Worm (Caenorhabditis elegans) whole organism, young adult: ENCODE results near the gene F21H7.2.

Source experiments
- C06A6.2 ChIP-seq: fragments of 200-800 bp; sonication (Bioruptor generic); conservative IDR thresholded peaks from 2 replicates; pipeline ENCODE4 v1.3.6; 2022; ENCODE audit warnings: missing genetic modification characterization, missing compliant biosample characterization
- F22D6.2 ChIP-seq: sonication (generic microtip); optimal IDR thresholded peaks from 2 replicates; lab custom pipeline; 2016; ENCODE audit warnings: mild to moderate bottlenecking, missing genetic modification characterization, missing compliant biosample characterization
- F23B12.7 ChIP-seq: sonication (generic microtip); optimal IDR thresholded peaks from 2 replicates; lab custom pipeline; 2017; ENCODE audit warnings: missing genetic modification characterization, mild to moderate bottlenecking, missing compliant biosample characterization, antibody characterized with exemption, moderate library complexity; ENCODE audit not compliant: insufficient read depth
- F33H1.4 ChIP-seq: fragments of 200-800 bp; sonication (Bioruptor generic); IDR thresholded peaks from 2 replicates; pipeline ENCODE4 v1.3.6; 2022; ENCODE audit warnings: missing genetic modification reagents, missing genetic modification characterization, missing compliant biosample characterization
- F49E8.2 ChIP-seq: sonication (generic microtip); optimal IDR thresholded peaks from 3 replicates; lab custom pipeline; 2017; ENCODE audit warnings: missing genetic modification characterization, mild to moderate bottlenecking, missing compliant biosample characterization, antibody characterized with exemption, moderate library complexity; ENCODE audit not compliant: insufficient read depth
- F55B11.4 ChIP-seq: sonication (generic microtip); optimal IDR thresholded peaks from 2 replicates; lab custom pipeline; 2016; ENCODE audit warnings: missing compliant biosample characterization, missing genetic modification characterization, borderline replicate concordance; ENCODE audit not compliant: insufficient read depth
- F57A8.1 ChIP-seq: fragments of 200-800 bp; sonication (Bioruptor generic); optimal IDR thresholded peaks from 2 replicates; lab custom pipeline; 2018; ENCODE audit warnings: mild to moderate bottlenecking, missing genetic modification characterization, moderate library complexity, missing compliant biosample characterization
- K12H6.12 ChIP-seq: fragments of 200-800 bp; sonication (Bioruptor generic); optimal IDR thresholded peaks from 2 replicates; lab custom pipeline; 2018; ENCODE audit warnings: mild to moderate bottlenecking, missing genetic modification characterization, missing compliant biosample characterization
- T07F8.4 ChIP-seq: sonication (generic microtip); optimal IDR thresholded peaks from 2 replicates; lab custom pipeline; 2016; ENCODE audit warnings: mild to moderate bottlenecking, missing genetic modification characterization, moderate library complexity, missing compliant biosample characterization
- Y56A3A.18 ChIP-seq: fragments of 200-800 bp; sonication (Bioruptor generic); IDR thresholded peaks from 2 replicates; pipeline ENCODE4 v1.3.6; 2022; ENCODE audit warnings: missing genetic modification reagents, missing genetic modification characterization, missing compliant biosample characterization
- Y79H2A.3 ChIP-seq: fragments of 200-800 bp; sonication (Bioruptor generic); conservative IDR thresholded peaks from 2 replicates; pipeline ENCODE4 v1.3.6; 2022; ENCODE audit warnings: missing genetic modification reagents, missing genetic modification characterization, missing compliant biosample characterization
- Y95B8A.8 ChIP-seq: fragments of 200-800 bp; sonication (Bioruptor generic); IDR thresholded peaks from 2 replicates; pipeline ENCODE4 v1.3.6; 2022; ENCODE audit warnings: missing genetic modification reagents, missing genetic modification characterization, missing compliant biosample characterization
- attf-6 ChIP-seq: fragments of 200-800 bp; sonication (Bioruptor generic); IDR thresholded peaks from 2 replicates; pipeline ENCODE4 v1.3.6; 2022; ENCODE audit warnings: missing genetic modification reagents, missing genetic modification characterization, missing compliant biosample characterization
- ccch-3 ChIP-seq: fragments of 200-800 bp; sonication (Bioruptor generic); optimal IDR thresholded peaks from 2 replicates; lab custom pipeline; 2018; ENCODE audit warnings: mild to moderate bottlenecking, missing genetic modification characterization, missing compliant biosample characterization
- ceh-40 ChIP-seq: fragments of 200-800 bp; sonication (Bioruptor generic); IDR thresholded peaks from 2 replicates; pipeline ENCODE4 v1.3.6; 2022; ENCODE audit warnings: missing genetic modification characterization, missing compliant biosample characterization
- ceh-58 ChIP-seq: fragments of 200-800 bp; sonication (Bioruptor generic); IDR thresholded peaks from 2 replicates; pipeline ENCODE4 v1.3.6; 2022; ENCODE audit warnings: missing genetic modification characterization, missing compliant biosample characterization
- ceh-79 ChIP-seq: sonication (generic microtip); optimal IDR thresholded peaks from 2 replicates; lab custom pipeline; 2017; ENCODE audit warnings: mild to moderate bottlenecking, missing genetic modification characterization, missing compliant biosample characterization
- ceh-91 ChIP-seq: fragments of 200-800 bp; sonication (Bioruptor generic); IDR thresholded peaks from 2 replicates; pipeline ENCODE4 v1.3.6; 2022; ENCODE audit warnings: missing genetic modification reagents, missing genetic modification characterization, missing compliant biosample characterization
- chd-7 ChIP-seq: sonication (generic microtip); optimal IDR thresholded peaks from 2 replicates; lab custom pipeline; 2016; ENCODE audit warnings: mild to moderate bottlenecking, missing genetic modification characterization, moderate library complexity, missing compliant biosample characterization
- dox-1 ChIP-seq: fragments of 200-800 bp; sonication (Bioruptor generic); IDR thresholded peaks from 2 replicates; pipeline ENCODE4 v1.3.6; 2022; ENCODE audit warnings: missing genetic modification reagents, missing genetic modification characterization, missing compliant biosample characterization
- dpff-1 ChIP-seq: sonication (generic microtip); optimal IDR thresholded peaks from 2 replicates; lab custom pipeline; 2017; ENCODE audit warnings: mild to moderate bottlenecking, missing genetic modification characterization, missing compliant biosample characterization
- dpl-1 ChIP-seq: fragments of 150-350 bp; optimal IDR thresholded peaks from 2 replicates; lab custom pipeline; 2014; ENCODE audit warnings: missing biosample characterization, missing genetic modification reagents, missing genetic modification characterization
- egl-18 ChIP-seq: fragments of 200-800 bp; sonication (Bioruptor generic); IDR thresholded peaks from 2 replicates; pipeline ENCODE4 v1.3.6; 2022; ENCODE audit warnings: missing genetic modification reagents, missing genetic modification characterization, missing compliant biosample characterization
- ekl-4 ChIP-seq: fragments of 200-800 bp; sonication (Bioruptor generic); IDR thresholded peaks from 2 replicates; pipeline ENCODE4 v1.3.6; 2022; ENCODE audit warnings: missing genetic modification reagents, missing genetic modification characterization, missing compliant biosample characterization
- hlh-12 ChIP-seq: sonication (generic microtip); optimal IDR thresholded peaks from 2 replicates; lab custom pipeline; 2016; ENCODE audit warnings: missing genetic modification characterization, missing compliant biosample characterization
- hsf-1 ChIP-seq: fragments of 200-800 bp; sonication (Bioruptor generic); IDR thresholded peaks from 2 replicates; pipeline ENCODE4 v1.3.6; 2022; ENCODE audit warnings: missing genetic modification reagents, missing genetic modification characterization, missing compliant biosample characterization
- lin-26 ChIP-seq: fragments of 200-800 bp; sonication (Bioruptor generic); IDR thresholded peaks from 2 replicates; pipeline ENCODE4 v1.3.6; 2022; ENCODE audit warnings: missing genetic modification reagents, missing genetic modification characterization, missing compliant biosample characterization
- lsl-1 ChIP-seq: fragments of 200-800 bp; sonication (Bioruptor generic); optimal IDR thresholded peaks from 2 replicates; lab custom pipeline; 2018; ENCODE audit warnings: mild to moderate bottlenecking, missing genetic modification characterization, moderate library complexity, missing compliant biosample characterization
- madf-6 ChIP-seq: fragments of 200-800 bp; sonication (Bioruptor generic); IDR thresholded peaks from 2 replicates; pipeline ENCODE4 v1.3.6; 2022; ENCODE audit warnings: missing genetic modification reagents, missing genetic modification characterization, missing compliant biosample characterization
- nfya-1 ChIP-seq: sonication (generic microtip); optimal IDR thresholded peaks from 2 replicates; lab custom pipeline; 2017; ENCODE audit warnings: antibody characterized with exemption, missing compliant biosample characterization, missing genetic modification characterization, borderline replicate concordance; ENCODE audit not compliant: insufficient read depth
- nfyb-1 ChIP-seq: fragments of 200-800 bp; sonication (Bioruptor generic); IDR thresholded peaks from 2 replicates; pipeline ENCODE4 v1.3.6; 2022; ENCODE audit warnings: missing genetic modification reagents, missing genetic modification characterization, missing compliant biosample characterization
- nhr-120 ChIP-seq: fragments of 200-800 bp; sonication (Bioruptor generic); IDR thresholded peaks from 2 replicates; pipeline ENCODE4 v1.3.6; 2022; ENCODE audit warnings: missing genetic modification characterization, missing compliant biosample characterization
- nhr-90 ChIP-seq: sonication (generic microtip); optimal IDR thresholded peaks from 2 replicates; lab custom pipeline; 2016; ENCODE audit warnings: missing genotype, mild to moderate bottlenecking, missing genetic modification characterization, missing compliant biosample characterization
- rpc-1 ChIP-seq, 2 experiments: fragments of 150-350 bp in 1 of 2; sonication (generic microtip) in 1 of 2; optimal IDR thresholded peaks; 2 replicates each; lab custom pipeline; 2014 to 2018; ENCODE audit warnings: missing biosample characterization in 1 of 2, missing genetic modification characterization in 1 of 2, missing genetic modification reagents in 1 of 2, missing genotype in 1 of 2
- snpc-1.3 ChIP-seq: sonication (generic microtip); optimal IDR thresholded peaks from 2 replicates; lab custom pipeline; 2017; ENCODE audit warnings: missing genetic modification characterization, mild to moderate bottlenecking, missing compliant biosample characterization, antibody characterized with exemption, moderate library complexity, missing genotype, missing genetic modification reagents; ENCODE audit not compliant: insufficient read depth
- somi-1 ChIP-seq: fragments of 200-800 bp; sonication (Bioruptor generic); optimal IDR thresholded peaks from 2 replicates; lab custom pipeline; 2018; ENCODE audit warnings: mild to moderate bottlenecking, missing genetic modification characterization, missing compliant biosample characterization
- tbx-9 ChIP-seq: sonication (generic microtip); optimal IDR thresholded peaks from 2 replicates; lab custom pipeline; 2016; ENCODE audit warnings: borderline replicate concordance, missing genetic modification characterization, inconsistent platforms, missing compliant biosample characterization
- zim-3 ChIP-seq: sonication (generic microtip); optimal IDR thresholded peaks from 2 replicates; lab custom pipeline; 2017; ENCODE audit warnings: mild to moderate bottlenecking, missing genetic modification characterization, moderate library complexity, missing compliant biosample characterization
- ztf-22 ChIP-seq: fragments of 200-800 bp; sonication (Bioruptor generic); optimal IDR thresholded peaks from 2 replicates; lab custom pipeline; 2018; ENCODE audit warnings: mild to moderate bottlenecking, missing genetic modification characterization, moderate library complexity, missing compliant biosample characterization
- ztf-3 ChIP-seq: fragments of 200-800 bp; sonication (Bioruptor generic); optimal IDR thresholded peaks from 2 replicates; lab custom pipeline; 2018; ENCODE audit warnings: mild to moderate bottlenecking, missing genetic modification characterization, missing compliant biosample characterization
- ztf-6 ChIP-seq: fragments of 200-800 bp; sonication (Bioruptor generic); IDR thresholded peaks from 2 replicates; pipeline ENCODE4 v1.3.6; 2022; ENCODE audit warnings: missing genetic modification reagents, missing genetic modification characterization, missing compliant biosample characterization

Gene F21H7.2

DNA sequence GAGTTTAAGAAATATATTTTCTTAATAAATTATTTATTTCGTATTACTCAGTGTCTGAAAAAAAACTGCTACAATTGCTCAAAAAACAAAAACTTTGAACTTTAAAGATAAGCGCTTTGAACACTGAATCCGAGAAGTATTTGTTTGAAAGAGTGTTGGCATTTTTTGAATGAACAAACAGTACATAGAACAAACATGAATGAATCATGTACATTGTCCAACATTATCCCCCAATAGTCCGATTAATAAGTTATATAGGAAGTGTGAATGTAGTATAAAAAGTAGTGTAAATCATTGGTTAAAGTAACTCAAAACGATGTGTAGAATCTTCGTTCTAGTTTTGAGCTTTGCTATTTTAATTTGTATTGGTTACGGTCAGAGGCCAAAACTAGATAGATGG lies 28.1 kb downstream of the F21H7.2 start, which contains the start of gene F11A5.17:
Gene F11A5.17, plus strand, starts transcription at position 301 of the 400 bp plus-strand sequence.
- TF ChIP-seq K12H6.12 (tag; lab: Kevin White, UChicago), result no peak
- TF ChIP-seq ccch-3, result no peak
- TF ChIP-seq ztf-6 (GFP tag; lab: Robert Waterston, UW), result no peak
- no peak for TF ChIP-seq ztf-3
- no peak for TF ChIP-seq ztf-22 (GFP tag; lab: Kevin White, UChicago)
- no peak for TF ChIP-seq dox-1 (GFP tag; lab: Robert Waterston, UW)
- no peak for TF ChIP-seq hsf-1 (GFP tag; lab: Robert Waterston, UW)
- no peak for TF ChIP-seq lsl-1
- no peak for TF ChIP-seq F22D6.2 (tag; lab: Kevin White, UChicago)
- no peak for TF ChIP-seq C06A6.2 (GFP tag; lab: Robert Waterston, UW)
- no peak for TF ChIP-seq T07F8.4
- TF ChIP-seq F33H1.4 (GFP tag; lab: Robert Waterston, UW), result no peak
- TF ChIP-seq lin-26 (GFP tag; lab: Robert Waterston, UW), result no peak
- TF ChIP-seq madf-6 (GFP tag; lab: Robert Waterston, UW), result no peak
- TF ChIP-seq Y95B8A.8 (GFP tag; lab: Robert Waterston, UW), result no peak
- no peak for TF ChIP-seq ceh-40
- TF ChIP-seq dpl-1 (GFP tag; lab: Kevin White, UChicago), result no peak
- TF ChIP-seq F57A8.1 (GFP tag; lab: Kevin White, UChicago), result no peak
- no peak for TF ChIP-seq attf-6
- TF ChIP-seq egl-18 (GFP tag; lab: Robert Waterston, UW), result no peak

DNA sequence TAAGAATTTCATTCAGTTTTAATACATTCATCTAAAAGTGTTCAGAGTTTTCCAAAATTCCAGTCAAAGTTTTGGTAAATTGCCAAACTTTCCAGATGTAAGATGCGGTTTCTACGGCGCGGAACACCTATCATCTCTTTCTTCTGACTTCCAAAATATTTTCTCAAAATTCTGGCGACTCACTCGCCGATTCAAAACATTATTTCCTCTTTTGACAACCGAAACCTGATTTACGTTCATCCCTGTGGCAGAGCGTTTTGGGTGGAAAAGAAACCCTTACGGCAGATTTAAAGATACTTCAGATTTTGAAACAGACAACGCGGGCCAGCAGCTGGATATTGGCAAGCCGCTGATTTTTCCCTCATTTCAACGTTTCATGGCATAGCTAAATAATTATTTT lies 31.8 kb downstream of the F21H7.2 start, which contains the start of gene F11A5.5:
Gene F11A5.5, plus strand, starts transcription at position 301 of the 400 bp plus-strand sequence.
- TF ChIP-seq nfya-1 (tag; lab: Kevin White, UChicago), result no peak
- no peak for TF ChIP-seq F49E8.2 (tag; lab: Kevin White, UChicago)
- no peak for TF ChIP-seq Y56A3A.18 (GFP tag; lab: Robert Waterston, UW)
- no peak for TF ChIP-seq ztf-6 (GFP tag; lab: Robert Waterston, UW)
- TF ChIP-seq egl-18 (GFP tag; lab: Robert Waterston, UW), result no peak
- TF ChIP-seq somi-1 (GFP tag; lab: Kevin White, UChicago), result no peak
- no peak for TF ChIP-seq snpc-1.3 (tag; lab: Kevin White, UChicago)
- no peak for TF ChIP-seq ekl-4

DNA sequence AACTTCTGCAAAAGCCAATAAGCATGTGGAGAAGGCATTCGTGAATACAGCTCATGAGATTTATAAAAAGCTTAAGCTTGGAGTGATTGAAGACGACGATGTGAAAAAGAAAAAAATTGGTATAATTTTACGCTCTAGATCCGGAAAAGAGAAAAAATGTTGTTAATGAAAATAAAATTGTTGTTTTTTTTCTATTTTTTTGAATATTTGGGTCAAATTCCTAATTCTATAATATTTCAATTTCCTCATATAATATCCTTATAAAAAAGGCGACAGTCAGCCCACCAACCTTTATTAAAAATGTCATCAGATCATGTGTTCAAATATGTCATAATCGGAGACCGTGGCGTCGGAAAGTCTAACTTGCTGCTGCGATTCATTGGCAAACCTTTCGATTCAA lies 34.4 kb downstream of the F21H7.2 start, which contains the start of gene rabr-3:
Gene rabr-3, plus strand, starts transcription at position 301 of the 400 bp plus-strand sequence.
- TF ChIP-seq dox-1 (GFP tag; lab: Robert Waterston, UW) (no peak), tbx-9 (no peak), dpl-1 (GFP tag; lab: Kevin White, UChicago) (no peak), ceh-91 (GFP tag; lab: Robert Waterston, UW) (no peak), ceh-79 (tag; lab: Kevin White, UChicago) (no peak), F55B11.4 (no peak), ekl-4 (no peak)

DNA sequence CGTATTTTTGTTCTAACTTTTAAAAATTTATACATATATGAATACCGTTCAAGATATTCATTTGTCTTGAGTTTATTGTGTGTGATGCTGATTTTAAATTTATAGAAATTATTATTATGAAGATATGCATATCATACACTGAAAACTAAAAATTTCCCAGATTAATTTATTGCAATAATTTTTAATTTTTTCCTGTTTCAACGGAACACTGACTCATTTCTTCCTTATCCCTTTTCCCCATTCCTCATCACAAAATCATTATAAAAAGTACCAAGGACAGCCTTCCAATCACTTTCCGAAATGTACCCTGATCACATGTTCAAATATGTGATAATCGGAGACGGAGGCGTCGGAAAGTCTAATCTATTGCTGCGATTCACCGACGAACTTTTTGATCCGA lies 35.2 kb downstream of the F21H7.2 start, which contains the start of gene rabr-4:
Gene rabr-4, plus strand, starts transcription at position 301 of the 400 bp plus-strand sequence.
- no peak for TF ChIP-seq dox-1 (GFP tag; lab: Robert Waterston, UW)
- no peak for TF ChIP-seq ekl-4
- no peak for TF ChIP-seq dpff-1
- TF ChIP-seq, all 124 proteins: peak for 0

DNA sequence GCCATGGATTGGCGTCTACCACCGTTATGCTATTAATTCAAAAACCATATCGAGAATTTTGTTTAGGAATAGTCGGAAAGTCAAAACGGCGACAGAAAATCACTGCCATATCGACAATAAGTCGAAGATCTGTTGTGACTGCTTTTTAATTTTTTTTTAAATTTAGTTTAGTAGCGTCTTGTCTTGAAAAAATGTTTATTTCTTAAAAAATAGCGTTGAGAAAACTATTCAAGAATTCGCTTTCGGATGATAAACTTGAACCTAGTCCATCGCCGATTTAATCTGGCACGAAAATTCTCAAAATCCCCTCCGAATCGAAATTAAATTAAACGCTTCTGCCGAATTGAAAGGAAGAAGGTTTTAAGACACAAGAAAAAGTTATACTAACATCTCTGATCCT lies 37.7 kb downstream of the F21H7.2 start, which contains the start of gene srh-279:
Gene srh-279, plus strand, starts transcription at position 301 of the 400 bp plus-strand sequence.
- TF ChIP-seq F23B12.7 (tag; lab: Kevin White, UChicago) (no peak), zim-3 (no peak), hlh-12 (tag; lab: Kevin White, UChicago) (no peak), snpc-1.3 (tag; lab: Kevin White, UChicago) (no peak), rpc-1 (optimal IDR thresholded peaks at IDR 0.05; lab: Kevin White, UChicago) (no peak), rpc-1 (tag; optimal IDR thresholded peaks at IDR 0.05; lab: Kevin White, UChicago) (no peak), nfyb-1 (GFP tag; lab: Robert Waterston, UW) (no peak), nhr-90 (tag; lab: Kevin White, UChicago) (no peak), ceh-40 (no peak), Y79H2A.3 (GFP tag; lab: Robert Waterston, UW) (no peak), tbx-9 (no peak), nhr-120 (GFP tag; lab: Robert Waterston, UW) (no peak), ztf-3 (no peak), ceh-58 (GFP tag; lab: Robert Waterston, UW) (no peak), chd-7 (tag; lab: Kevin White, UChicago) (no peak), ceh-79 (tag; lab: Kevin White, UChicago) (no peak)
